Worm (Caenorhabditis elegans) whole organism, late embryonic: ENCODE data around the gene eff-1.

Experiments used
- C08G9.2 ChIP-seq: sonication (generic microtip); optimal IDR thresholded peaks from 2 replicates; lab custom pipeline; 2016; ENCODE audit warnings: mild to moderate bottlenecking, missing genetic modification characterization, moderate library complexity, missing compliant biosample characterization
- C38D4.7 ChIP-seq: fragments of 200-800 bp; sonication (Bioruptor generic); optimal IDR thresholded peaks from 2 replicates; lab custom pipeline; 2018; ENCODE audit warnings: mild to moderate bottlenecking, missing genetic modification characterization, moderate library complexity, missing compliant biosample characterization
- K02D7.2 ChIP-seq: sonication (generic microtip); optimal IDR thresholded peaks from 2 replicates; lab custom pipeline; 2017; ENCODE audit warnings: mild to moderate bottlenecking, missing genetic modification characterization, missing compliant biosample characterization
- Y22D7AL.16 ChIP-seq: sonication (generic microtip); optimal IDR thresholded peaks from 2 replicates; lab custom pipeline; 2016; ENCODE audit warnings: missing genetic modification characterization, missing compliant biosample characterization
- ahr-1 ChIP-seq: sonication (generic microtip); optimal IDR thresholded peaks from 2 replicates; lab custom pipeline; 2016; ENCODE audit warnings: missing genetic modification characterization, missing compliant biosample characterization
- ama-1 ChIP-seq: fragments of 150-350 bp; optimal IDR thresholded peaks from 2 replicates; lab custom pipeline; 2014
- ceh-14 ChIP-seq: sonication (generic microtip); optimal IDR thresholded peaks from 2 replicates; lab custom pipeline; 2016; ENCODE audit warnings: missing genotype, missing genetic modification characterization, missing compliant biosample characterization
- ceh-18 ChIP-seq: sonication (generic microtip); optimal IDR thresholded peaks from 2 replicates; lab custom pipeline; 2016; ENCODE audit warnings: missing genetic modification characterization, missing compliant biosample characterization
- ceh-19 ChIP-seq: fragments of 200-800 bp; sonication (Bioruptor generic); optimal IDR thresholded peaks from 2 replicates; lab custom pipeline; 2018; ENCODE audit warnings: mild to moderate bottlenecking, missing genetic modification characterization, missing compliant biosample characterization
- ceh-2 ChIP-seq: sonication (generic microtip); optimal IDR thresholded peaks from 2 replicates; lab custom pipeline; 2016; ENCODE audit warnings: missing genotype, missing genetic modification characterization, missing compliant biosample characterization
- ceh-22 ChIP-seq: sonication (generic microtip); optimal IDR thresholded peaks from 2 replicates; lab custom pipeline; 2017; ENCODE audit warnings: missing biosample characterization, missing genetic modification characterization
- ceh-24 ChIP-seq: sonication (generic microtip); optimal IDR thresholded peaks from 2 replicates; lab custom pipeline; 2016; ENCODE audit warnings: mild to moderate bottlenecking, missing genetic modification characterization, missing compliant biosample characterization
- ceh-30 ChIP-seq: fragments of 150-350 bp; optimal IDR thresholded peaks from 2 replicates; lab custom pipeline; 2014; ENCODE audit warnings: missing biosample characterization, missing genetic modification characterization
- ceh-31 ChIP-seq: sonication (generic microtip); optimal IDR thresholded peaks from 2 replicates; lab custom pipeline; 2016; ENCODE audit warnings: missing genetic modification characterization, missing compliant biosample characterization
- ceh-45 ChIP-seq: fragments of 200-800 bp; sonication (Bioruptor generic); IDR thresholded peaks from 2 replicates; pipeline ENCODE4 v1.3.6; 2022; ENCODE audit warnings: missing genetic modification reagents, missing genetic modification characterization, missing compliant biosample characterization
- ceh-48 ChIP-seq: sonication (generic microtip); optimal IDR thresholded peaks from 2 replicates; lab custom pipeline; 2016; ENCODE audit warnings: missing genetic modification characterization, inconsistent platforms, missing compliant biosample characterization
- ceh-6 ChIP-seq: fragments of 200-800 bp; sonication (Bioruptor generic); optimal IDR thresholded peaks from 2 replicates; lab custom pipeline; 2018; ENCODE audit warnings: mild to moderate bottlenecking, missing genetic modification characterization, missing compliant biosample characterization
- ceh-9 ChIP-seq: sonication (generic microtip); optimal IDR thresholded peaks from 2 replicates; lab custom pipeline; 2016; ENCODE audit warnings: mild to moderate bottlenecking, missing genetic modification characterization, inconsistent platforms, missing compliant biosample characterization
- che-1 ChIP-seq: sonication (generic microtip); optimal IDR thresholded peaks from 2 replicates; lab custom pipeline; 2016; ENCODE audit warnings: mild to moderate bottlenecking, missing genetic modification characterization, missing compliant biosample characterization
- elt-2 ChIP-seq: sonication (generic microtip); optimal IDR thresholded peaks from 2 replicates; lab custom pipeline; 2016; ENCODE audit warnings: missing genetic modification reagents, missing genetic modification characterization, missing compliant biosample characterization
- ets-4 ChIP-seq: sonication (generic microtip); optimal IDR thresholded peaks from 2 replicates; lab custom pipeline; 2016; ENCODE audit warnings: missing genetic modification characterization, missing compliant biosample characterization
- eyg-1 ChIP-seq: sonication (generic microtip); optimal IDR thresholded peaks from 2 replicates; lab custom pipeline; 2016; ENCODE audit warnings: missing genotype, missing genetic modification characterization, missing compliant biosample characterization
- fax-1 ChIP-seq: sonication (generic microtip); optimal IDR thresholded peaks from 2 replicates; lab custom pipeline; 2016; ENCODE audit warnings: missing genotype, missing genetic modification characterization, missing compliant biosample characterization
- fkh-10 ChIP-seq: fragments of 150-350 bp; optimal IDR thresholded peaks from 2 replicates; lab custom pipeline; 2014; ENCODE audit warnings: missing biosample characterization, missing genetic modification reagents, missing genetic modification characterization
- fkh-6 ChIP-seq: sonication (generic microtip); optimal IDR thresholded peaks from 2 replicates; lab custom pipeline; 2016; ENCODE audit warnings: missing genetic modification characterization, missing compliant biosample characterization
- gmeb-2 ChIP-seq: sonication (generic microtip); optimal IDR thresholded peaks from 2 replicates; lab custom pipeline; 2016; ENCODE audit warnings: missing genetic modification characterization, inconsistent platforms, missing compliant biosample characterization
- hlh-15 ChIP-seq: sonication (generic microtip); optimal IDR thresholded peaks from 2 replicates; lab custom pipeline; 2016; ENCODE audit warnings: missing genetic modification characterization, missing compliant biosample characterization
- hlh-30 ChIP-seq: sonication (generic microtip); optimal IDR thresholded peaks from 2 replicates; lab custom pipeline; 2017; ENCODE audit warnings: antibody characterized with exemption, missing genetic modification characterization, missing compliant biosample characterization; ENCODE audit not compliant: insufficient read depth
- hlh-8 ChIP-seq: sonication (generic microtip); optimal IDR thresholded peaks from 2 replicates; lab custom pipeline; 2016; ENCODE audit warnings: missing genotype, missing genetic modification characterization, missing compliant biosample characterization
- lim-6 ChIP-seq: sonication (generic microtip); optimal IDR thresholded peaks from 2 replicates; lab custom pipeline; 2016; ENCODE audit warnings: missing genetic modification characterization, missing compliant biosample characterization
- lin-11 ChIP-seq: fragments of 200-800 bp; sonication (Bioruptor generic); optimal IDR thresholded peaks from 2 replicates; lab custom pipeline; 2018; ENCODE audit warnings: mild to moderate bottlenecking, missing genetic modification characterization, missing compliant biosample characterization
- madf-2 ChIP-seq: sonication (generic microtip); optimal IDR thresholded peaks from 2 replicates; lab custom pipeline; 2017; ENCODE audit warnings: missing genetic modification characterization, missing compliant biosample characterization
- mec-3 ChIP-seq: sonication (generic microtip); optimal IDR thresholded peaks from 2 replicates; lab custom pipeline; 2016; ENCODE audit warnings: borderline replicate concordance, missing genetic modification characterization, missing compliant biosample characterization
- nfya-1 ChIP-seq: sonication (generic microtip); optimal IDR thresholded peaks from 2 replicates; lab custom pipeline; 2017; ENCODE audit warnings: missing genetic modification characterization, mild to moderate bottlenecking, missing compliant biosample characterization, antibody characterized with exemption, moderate library complexity
- nhr-11 ChIP-seq: fragments of 150-350 bp; optimal IDR thresholded peaks from 2 replicates; lab custom pipeline; 2014; ENCODE audit warnings: missing biosample characterization, missing genetic modification characterization
- npax-4 ChIP-seq: sonication (generic microtip); optimal IDR thresholded peaks from 2 replicates; lab custom pipeline; 2016; ENCODE audit warnings: missing genetic modification characterization, missing compliant biosample characterization
- odd-2 ChIP-seq: sonication (generic microtip); optimal IDR thresholded peaks from 2 replicates; lab custom pipeline; 2017; ENCODE audit warnings: antibody characterized with exemption, mild to moderate bottlenecking, missing genetic modification characterization, missing compliant biosample characterization
- pag-3 ChIP-seq: sonication (generic microtip); optimal IDR thresholded peaks from 2 replicates; lab custom pipeline; 2016; ENCODE audit warnings: missing compliant biosample characterization, missing genetic modification characterization, borderline replicate concordance
- pha-4 ChIP-seq: fragments of 150-350 bp; optimal IDR thresholded peaks from 2 replicates; lab custom pipeline; 2018; ENCODE audit warnings: missing biosample characterization, missing genetic modification reagents, missing genetic modification characterization
- pqm-1 ChIP-seq: sonication (generic microtip); optimal IDR thresholded peaks from 2 replicates; lab custom pipeline; 2016; ENCODE audit warnings: missing genetic modification characterization, missing compliant biosample characterization
- sdc-2 ChIP-seq: sonication (generic microtip); optimal IDR thresholded peaks from 2 replicates; lab custom pipeline; 2016; ENCODE audit warnings: missing genotype, missing genetic modification characterization, missing compliant biosample characterization
- sox-2 ChIP-seq: fragments of 200-800 bp; sonication (Bioruptor generic); IDR thresholded peaks from 2 replicates; pipeline ENCODE4 v1.3.6; 2022; ENCODE audit warnings: missing genetic modification reagents, missing genetic modification characterization, missing compliant biosample characterization
- sox-4 ChIP-seq: sonication (generic microtip); optimal IDR thresholded peaks from 2 replicates; lab custom pipeline; 2017; ENCODE audit warnings: mild to moderate bottlenecking, missing genetic modification characterization, inconsistent platforms, missing compliant biosample characterization
- syd-9 ChIP-seq: sonication (generic microtip); optimal IDR thresholded peaks from 2 replicates; lab custom pipeline; 2016; ENCODE audit warnings: mild to moderate bottlenecking, missing genetic modification characterization, moderate library complexity, missing compliant biosample characterization
- tbx-2 ChIP-seq: sonication (generic microtip); optimal IDR thresholded peaks from 2 replicates; lab custom pipeline; 2016; ENCODE audit warnings: missing genetic modification characterization, missing compliant biosample characterization
- tbx-7 ChIP-seq: sonication (generic microtip); optimal IDR thresholded peaks from 2 replicates; lab custom pipeline; 2016; ENCODE audit warnings: missing genotype, missing genetic modification characterization, missing compliant biosample characterization
- ttx-3 ChIP-seq: sonication (generic microtip); optimal IDR thresholded peaks from 2 replicates; lab custom pipeline; 2016; ENCODE audit warnings: missing genetic modification reagents, missing genetic modification characterization, missing compliant biosample characterization
- unc-42 ChIP-seq: sonication (generic microtip); optimal IDR thresholded peaks from 2 replicates; lab custom pipeline; 2016; ENCODE audit warnings: missing genotype, missing genetic modification characterization, missing compliant biosample characterization
- unc-86 ChIP-seq: sonication (generic microtip); optimal IDR thresholded peaks from 2 replicates; lab custom pipeline; 2016; ENCODE audit warnings: missing genetic modification characterization, missing compliant biosample characterization
- zip-5 ChIP-seq: sonication (generic microtip); optimal IDR thresholded peaks from 2 replicates; lab custom pipeline; 2016; ENCODE audit warnings: missing genetic modification characterization, missing compliant biosample characterization
- ztf-16 ChIP-seq: sonication (generic microtip); optimal IDR thresholded peaks from 2 replicates; lab custom pipeline; 2017; ENCODE audit warnings: missing genetic modification characterization, missing compliant biosample characterization

Gene eff-1

DNA sequence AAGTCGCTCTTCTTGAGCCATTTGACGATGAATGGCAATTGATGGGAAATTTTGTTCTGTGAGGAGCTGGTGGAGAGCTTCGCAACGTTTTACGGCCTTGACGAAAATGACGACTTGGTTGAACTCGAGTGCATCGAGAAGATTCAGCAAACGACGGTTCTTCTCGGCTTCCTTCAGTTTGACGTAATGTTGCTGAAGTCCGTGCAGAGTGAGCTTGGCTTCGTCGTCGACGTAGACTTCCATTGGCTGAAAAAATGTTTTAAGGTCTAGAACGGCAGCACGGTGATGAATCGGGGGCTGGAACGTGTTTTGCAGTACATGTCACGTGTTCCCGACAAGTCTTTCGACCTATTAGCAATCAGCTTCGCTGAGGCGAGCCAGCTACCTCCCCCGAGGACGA is 19.0 kb upstream of the eff-1 start:
- no peak for TF ChIP-seq sox-4 (tag; lab: Kevin White, UChicago)
- no peak for TF ChIP-seq zip-5 (tag; lab: Kevin White, UChicago)
- TF ChIP-seq eyg-1 (tag; lab: Kevin White, UChicago), result no peak
- no peak for TF ChIP-seq unc-86 (tag; lab: Kevin White, UChicago)
- TF ChIP-seq ets-4 (tag; lab: Kevin White, UChicago), result no peak
- TF ChIP-seq fkh-10 (GFP tag; lab: Kevin White, UChicago), result no peak
- no peak for TF ChIP-seq nhr-11 (tag; lab: Kevin White, UChicago)
- TF ChIP-seq ceh-22 (tag; lab: Kevin White, UChicago), result no peak
- TF ChIP-seq sox-2, result no peak
- TF ChIP-seq ceh-18 (tag; lab: Kevin White, UChicago), result no peak
- TF ChIP-seq lin-11 (tag; lab: Kevin White, UChicago), result no peak
- TF ChIP-seq ceh-19 (GFP tag; lab: Kevin White, UChicago), result no peak
- TF ChIP-seq ceh-48 (tag; lab: Kevin White, UChicago), result no peak
- no peak for TF ChIP-seq pha-4 (tag; lab: Kevin White, UChicago)
- TF ChIP-seq C08G9.2 (tag; lab: Kevin White, UChicago), result no peak
- no peak for TF ChIP-seq fax-1 (tag; lab: Kevin White, UChicago)

DNA sequence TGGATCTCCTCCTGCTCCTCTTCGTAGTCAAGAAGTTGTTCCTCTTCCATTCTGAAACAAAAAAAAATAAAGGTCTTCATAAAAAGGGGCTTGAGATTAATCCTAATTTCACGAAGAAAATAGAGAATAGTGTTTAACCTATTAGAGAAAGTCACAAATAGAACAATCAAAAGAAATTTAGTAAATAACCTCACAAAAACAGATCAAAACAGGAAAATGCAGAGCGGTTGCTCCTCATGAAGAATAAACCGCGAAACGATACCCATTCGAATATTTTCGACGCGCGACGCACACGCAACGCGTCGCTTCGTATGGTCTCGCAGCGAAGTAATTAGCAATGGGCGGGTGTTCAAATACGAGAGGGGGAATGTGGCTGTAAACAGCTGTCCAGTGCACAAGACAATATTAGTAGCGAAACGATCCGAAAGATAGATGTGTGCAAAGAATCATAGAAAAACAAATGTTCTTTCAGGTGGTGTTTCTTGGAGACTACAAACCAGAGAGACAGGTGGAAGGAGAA is 17.6 kb upstream of the eff-1 start, which contains the start of gene hel-1:
TSS of gene hel-1 (minus strand) at position 51 of the 520 bp plus-strand sequence.
- TF ChIP-seq unc-42, result peak; percentile 88
- no peak for TF ChIP-seq Y22D7AL.16
- TF ChIP-seq syd-9 (tag; lab: Kevin White, UChicago), result no peak
- no peak for TF ChIP-seq odd-2 (tag; lab: Kevin White, UChicago)
- TF ChIP-seq madf-2 (tag; lab: Kevin White, UChicago), result peak; percentile 30
- TF ChIP-seq ceh-2 (tag; lab: Kevin White, UChicago), result peak; percentile 56
- no peak for TF ChIP-seq hlh-30 (tag; lab: Kevin White, UChicago)
- no peak for TF ChIP-seq fax-1 (tag; lab: Kevin White, UChicago)
- peak; percentile 15 for TF ChIP-seq ceh-6
- no peak for TF ChIP-seq ama-1 (lab: Kevin White, UChicago)
- no peak for TF ChIP-seq tbx-7 (tag; lab: Kevin White, UChicago)
- TF ChIP-seq mec-3 (tag; lab: Kevin White, UChicago), result no peak
- peak; percentile 68 for TF ChIP-seq nfya-1 (tag; lab: Kevin White, UChicago)
- peak; percentile 10 for TF ChIP-seq ztf-16 (tag; lab: Kevin White, UChicago)
- peak; percentile 3 for TF ChIP-seq C08G9.2 (tag; lab: Kevin White, UChicago)
- peak; percentile 90 for TF ChIP-seq ceh-31 (tag; lab: Kevin White, UChicago)
- no peak for TF ChIP-seq C38D4.7 (GFP tag; lab: Kevin White, UChicago)
- TF ChIP-seq tbx-2 (tag; lab: Kevin White, UChicago), result peak; percentile 75
- no peak for TF ChIP-seq pqm-1
- no peak for TF ChIP-seq ceh-45 (GFP tag; lab: Robert Waterston, UW)
- TF ChIP-seq pag-3 (tag; lab: Kevin White, UChicago), result no peak
- no peak for TF ChIP-seq K02D7.2 (tag; lab: Kevin White, UChicago)
- TF ChIP-seq sdc-2 (tag; lab: Kevin White, UChicago), result peak; percentile 47
- no peak for TF ChIP-seq elt-2 (tag; lab: Kevin White, UChicago)
- no peak for TF ChIP-seq hlh-15 (tag; lab: Kevin White, UChicago)
- TF ChIP-seq ceh-30 (tag; lab: Kevin White, UChicago), result peak; percentile 25
- TF ChIP-seq ceh-14 (tag; lab: Kevin White, UChicago), result no peak
- no peak for TF ChIP-seq che-1 (tag; lab: Kevin White, UChicago)
- no peak for TF ChIP-seq fkh-6
- peak; percentile 90 for TF ChIP-seq ceh-18 (tag; lab: Kevin White, UChicago)
- TF ChIP-seq lim-6 (tag; lab: Kevin White, UChicago), result no peak
- TF ChIP-seq eyg-1 (tag; lab: Kevin White, UChicago), result no peak
- TF ChIP-seq fkh-10 (GFP tag; lab: Kevin White, UChicago), result no peak
- peak; percentile 39 for TF ChIP-seq hlh-8 (tag; lab: Kevin White, UChicago)
- TF ChIP-seq ceh-9 (tag; lab: Kevin White, UChicago), result no peak
- TF ChIP-seq npax-4, result no peak
- no peak for TF ChIP-seq ceh-24 (tag; lab: Kevin White, UChicago)
- TF ChIP-seq ttx-3 (tag; lab: Kevin White, UChicago), result no peak
- no peak for TF ChIP-seq nhr-11 (tag; lab: Kevin White, UChicago)
- no peak for TF ChIP-seq gmeb-2
- TF ChIP-seq pha-4 (tag; lab: Kevin White, UChicago), result no peak
- no peak for TF ChIP-seq ahr-1 (tag; lab: Kevin White, UChicago)
